Worm (Caenorhabditis elegans): ENCODE data around the gene C16B8.2.

Gene C16B8.2

ce11 chrX:4003220-4003619 lies 37.0 kb upstream of the C16B8.2 start, which contains the start of gene R02E12.12:
TSS of gene R02E12.12 (plus strand) at chrX:4003520.
- TF ChIP-seq ceh-19 (GFP tag; optimal IDR thresholded peaks at IDR 0.05) (no peak), fkh-10 (GFP tag; optimal IDR thresholded peaks at IDR 0.05) (no peak), tbx-7 (tag; optimal IDR thresholded peaks at IDR 0.05) (no peak), ceh-18 (tag; optimal IDR thresholded peaks at IDR 0.05) (no peak), ttx-3 (tag; optimal IDR thresholded peaks at IDR 0.05) (no peak), ceh-31 (tag; optimal IDR thresholded peaks at IDR 0.05) (no peak), odd-2 (tag; optimal IDR thresholded peaks at IDR 0.05) (no peak)

ce11 chrX:3997040-3997439 lies 30.8 kb upstream of the C16B8.2 start, which contains the start of gene R02E12.5:
TSS of gene R02E12.5 (plus strand) at chrX:3997340.
- TF ChIP-seq ttx-3 (tag; optimal IDR thresholded peaks at IDR 0.05) (no peak), ceh-48 (tag; optimal IDR thresholded peaks at IDR 0.05) (no peak), nhr-232 (tag; optimal IDR thresholded peaks at IDR 0.05) (no peak), nhr-11 (tag; optimal IDR thresholded peaks at IDR 0.05) (no peak), ceh-6 (GFP tag; optimal IDR thresholded peaks at IDR 0.05) (no peak), unc-86 (tag; optimal IDR thresholded peaks at IDR 0.05) (no peak), ets-4 (tag; optimal IDR thresholded peaks at IDR 0.05) (no peak), pha-2 (tag; optimal IDR thresholded peaks at IDR 0.05) (no peak), hlh-15 (tag; optimal IDR thresholded peaks at IDR 0.05) (no peak), zip-5 (tag; optimal IDR thresholded peaks at IDR 0.05) (no peak), fkh-10 (GFP tag; optimal IDR thresholded peaks at IDR 0.05) (no peak), K02D7.2 (tag; optimal IDR thresholded peaks at IDR 0.05) (no peak), ceh-2 (tag; optimal IDR thresholded peaks at IDR 0.05) (no peak), ceh-9 (tag; optimal IDR thresholded peaks at IDR 0.05) (no peak), pqm-1 (tag; optimal IDR thresholded peaks at IDR 0.05) (no peak), ztf-16 (tag; optimal IDR thresholded peaks at IDR 0.05) (no peak), C38D4.7 (GFP tag; optimal IDR thresholded peaks at IDR 0.05) (no peak), ceh-22 (tag; optimal IDR thresholded peaks at IDR 0.05) (no peak), madf-2 (tag; optimal IDR thresholded peaks at IDR 0.05) (no peak)

- TF ChIP-seq ceh-31 (tag; optimal IDR thresholded peaks at IDR 0.05) (peak; percentile 15), lim-6 (tag; optimal IDR thresholded peaks at IDR 0.05) (no peak), pat-9 (tag; optimal IDR thresholded peaks at IDR 0.05) (no peak), syd-9 (tag; optimal IDR thresholded peaks at IDR 0.05) (no peak), che-1 (tag; optimal IDR thresholded peaks at IDR 0.05) (peak; percentile 64), unc-3 (GFP tag; conservative IDR thresholded peaks at IDR 0.05) (peak; percentile 45), unc-3 (tag; optimal IDR thresholded peaks at IDR 0.05) (peak; percentile 33), zip-5 (tag; optimal IDR thresholded peaks at IDR 0.05) (no peak), ceh-45 (GFP tag; IDR thresholded peaks at IDR 0.05) (0 out of 2 replicates have a peak, but pooled peaks have one; percentile 9), ttx-3 (tag; optimal IDR thresholded peaks at IDR 0.05) (peak; percentile 33), ets-4 (tag; optimal IDR thresholded peaks at IDR 0.05) (no peak), pros-1 (tag; optimal IDR thresholded peaks at IDR 0.05) (no peak), ceh-34 (tag; optimal IDR thresholded peaks at IDR 0.05) (no peak), K09A11.1 (tag; optimal IDR thresholded peaks at IDR 0.05; ENCODE audit: insufficient read depth) (peak; percentile 25), sdc-2 (tag; optimal IDR thresholded peaks at IDR 0.05) (peak; percentile 47), hlh-8 (tag; optimal IDR thresholded peaks at IDR 0.05) (no peak), ceh-6 (GFP tag; optimal IDR thresholded peaks at IDR 0.05) (peak; percentile 65), odd-2 (tag; optimal IDR thresholded peaks at IDR 0.05) (no peak), unc-42 (tag; optimal IDR thresholded peaks at IDR 0.05) (no peak), C38D4.7 (GFP tag; optimal IDR thresholded peaks at IDR 0.05) (peak; percentile 51), ceh-24 (tag; optimal IDR thresholded peaks at IDR 0.05) (no peak), ceh-22 (tag; optimal IDR thresholded peaks at IDR 0.05) (no peak), ama-1 (optimal IDR thresholded peaks at IDR 0.05) (no peak), ceh-14 (tag; optimal IDR thresholded peaks at IDR 0.05) (peak; percentile 15), unc-55 (GFP tag; optimal IDR thresholded peaks at IDR 0.05) (no peak), dmd-4 (tag; optimal IDR thresholded peaks at IDR 0.05; ENCODE audit: borderline replicate concordance) (no peak), hlh-6 (tag; optimal IDR thresholded peaks at IDR 0.05) (peak; percentile 52), ceh-18 (tag; optimal IDR thresholded peaks at IDR 0.05) (no peak), sox-2 (GFP tag; IDR thresholded peaks at IDR 0.05) (peak; percentile 44; the same call in 1 of the 2 replicates), lin-11 (tag; optimal IDR thresholded peaks at IDR 0.05) (peak; percentile 48), nhr-11 (tag; optimal IDR thresholded peaks at IDR 0.05) (no peak), F13H6.1 (tag; optimal IDR thresholded peaks at IDR 0.05) (no peak), hlh-15 (tag; optimal IDR thresholded peaks at IDR 0.05) (peak; percentile 33), pag-3 (tag; optimal IDR thresholded peaks at IDR 0.05; ENCODE audit: borderline replicate concordance) (no peak), gmeb-2 (tag; optimal IDR thresholded peaks at IDR 0.05) (peak; percentile 57), fkh-10 (GFP tag; optimal IDR thresholded peaks at IDR 0.05) (no peak)
Measured at ce11 chrX:3994418-3994817, 28.2 kb upstream of the C16B8.2 start.

Measured in whole organism, late embryonic.